Fruit fly (Drosophila melanogaster): Measurements from ENCODE around the gene CG43091.
A peak's percentile ranks its signal among the peaks of the same experiment; 100 is the strongest.

CG43091 gene

dm6 chr3R:22740930-22741329 is 27.6 kb downstream of the CG43091 start, which contains the start of the genes Dcr-1 and CG6985 (continued):
- TF ChIP-seq MESR4 (GFP tag; optimal IDR thresholded peaks at IDR 0.05) (peak; percentile 53), pzg (GFP tag; optimal IDR thresholded peaks at IDR 0.05) (peak; percentile 42), Dp (GFP tag; optimal IDR thresholded peaks at IDR 0.05) (peak; percentile 64), HmgZ (tag; optimal IDR thresholded peaks at IDR 0.05) (peak; percentile 11)

DNA sequence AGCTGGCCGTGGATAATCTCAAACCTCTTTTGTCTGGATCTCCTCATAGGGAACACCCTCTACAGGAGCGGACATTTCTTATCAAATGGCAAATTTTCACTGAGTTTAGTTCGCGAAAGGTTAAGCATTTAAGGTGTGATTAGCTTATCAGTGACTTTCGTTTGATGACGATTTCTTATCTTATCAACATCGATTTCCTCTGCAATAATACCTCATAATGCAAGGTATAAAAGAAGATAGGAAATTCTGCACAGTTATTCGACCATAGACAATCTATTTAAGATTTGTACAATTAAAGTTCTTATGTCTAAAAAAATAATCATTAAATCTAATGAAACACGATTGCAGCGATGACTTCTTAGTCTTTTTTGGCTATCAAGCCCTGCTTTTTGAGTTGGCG is 34.8 kb downstream of the CG43091 start, which contains the start of gene Takl2:
Gene Takl2, minus strand, starts transcription at position 101 of the 400 bp plus-strand sequence.
- TF ChIP-seq CG10431 (GFP tag; optimal IDR thresholded peaks at IDR 0.05) (no peak), CG10321 (GFP tag; IDR thresholded peaks at IDR 0.05) (no peak), chif (GFP tag; optimal IDR thresholded peaks at IDR 0.05) (no peak), zen (tag; optimal IDR thresholded peaks at IDR 0.05) (no peak), gcm2 (GFP tag; optimal IDR thresholded peaks at IDR 0.05) (no peak), HmgD (GFP tag; optimal IDR thresholded peaks at IDR 0.05) (no peak), Rfx (GFP tag; IDR thresholded peaks at IDR 0.05) (no peak), dimm (GFP tag; IDR thresholded peaks at IDR 0.05) (no peak), salm (tag; optimal IDR thresholded peaks at IDR 0.05) (no peak), da (GFP tag; optimal IDR thresholded peaks at IDR 0.05) (no peak), Gug (GFP tag; IDR thresholded peaks at IDR 0.05) (no peak), ara (GFP tag; IDR thresholded peaks at IDR 0.05) (no peak), tio (GFP tag; optimal IDR thresholded peaks at IDR 0.05) (no peak)

- 0 out of 2 replicates have a peak, but pooled peaks have one; percentile 17 for TF ChIP-seq tna (GFP tag; IDR thresholded peaks at IDR 0.05; ENCODE audit: partially characterized antibody)
- TF ChIP-seq Trl (optimal IDR thresholded peaks at IDR 0.05), result peak; percentile 58 to 66
- TF ChIP-seq Trl (GFP tag; optimal IDR thresholded peaks at IDR 0.05), result no peak
- no peak for TF ChIP-seq CG2889 (GFP tag; IDR thresholded peaks at IDR 0.05)
- TF ChIP-seq cg (GFP tag; optimal IDR thresholded peaks at IDR 0.05), result peak; percentile 53
These were observed 35.5 kb downstream of the CG43091 start for dm6 chr3R:22732995-22733394.

DNA sequence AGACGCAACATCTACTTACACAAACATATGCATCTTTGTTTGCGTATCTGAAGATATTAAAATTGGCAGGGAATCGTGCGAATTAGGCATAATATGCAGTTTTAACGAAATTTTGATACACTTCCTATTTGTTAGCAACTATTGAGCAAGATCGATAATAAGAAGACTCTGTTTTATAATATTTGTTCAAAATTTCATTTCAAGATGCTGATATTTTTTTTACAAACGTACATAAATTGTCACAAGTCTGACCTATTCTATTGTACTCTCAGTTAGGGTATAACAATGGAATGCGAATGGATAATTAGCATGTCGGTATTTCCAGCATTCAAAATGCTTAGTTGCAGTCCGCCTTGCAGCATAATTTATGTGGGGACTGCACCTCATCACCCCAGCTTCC is 40.7 kb downstream of the CG43091 start:
- TF ChIP-seq dysf (GFP tag; IDR thresholded peaks at IDR 0.05) (peak; percentile 46; the same call in 1 of the 3 replicates), CG1529 (GFP tag; optimal IDR thresholded peaks at IDR 0.05) (no peak), yki (optimal IDR thresholded peaks at IDR 0.05) (no peak), fd3F (GFP tag; optimal IDR thresholded peaks at IDR 0.05) (no peak), btn (GFP tag; optimal IDR thresholded peaks at IDR 0.05) (no peak), CG10267 (tag; optimal IDR thresholded peaks at IDR 0.05) (no peak), HLH54F (GFP tag; optimal IDR thresholded peaks at IDR 0.05) (no peak), D19A (tag; optimal IDR thresholded peaks at IDR 0.05) (peak; percentile 86), CG9797 (GFP tag; optimal IDR thresholded peaks at IDR 0.05) (no peak), zen2 (GFP tag; IDR thresholded peaks at IDR 0.05; ENCODE audit: partially characterized antibody) (no peak), schlank (tag; optimal IDR thresholded peaks at IDR 0.05) (no peak), kay (GFP tag; optimal IDR thresholded peaks at IDR 0.05) (no peak), CG13624 (GFP tag; optimal IDR thresholded peaks at IDR 0.05) (peak; percentile 2), CG32772 (GFP tag; IDR thresholded peaks at IDR 0.05) (0 out of 2 replicates have a peak, but pooled peaks have one; percentile 7), sob (GFP tag; IDR thresholded peaks at IDR 0.05) (0 out of 2 replicates have a peak, but pooled peaks have one; percentile 22), ara (GFP tag; IDR thresholded peaks at IDR 0.05) (peak; percentile 41; the same call in 1 of the 2 replicates), CG14965 (GFP tag; optimal IDR thresholded peaks at IDR 0.05; ENCODE audit: borderline replicate concordance) (no peak), CG6654 (GFP tag; optimal IDR thresholded peaks at IDR 0.05) (no peak), chinmo (GFP tag; IDR thresholded peaks at IDR 0.05; ENCODE audit: partially characterized antibody) (no peak), CG12299 (tag; optimal IDR thresholded peaks at IDR 0.05) (no peak), Pdp1 (GFP tag; optimal IDR thresholded peaks at IDR 0.05) (peak in 1 of 2 experiments; percentile 9), CG18764 (GFP tag; optimal IDR thresholded peaks at IDR 0.05) (no peak), stc (GFP tag; IDR thresholded peaks at IDR 0.05) (peak; percentile 66), CG30403 (GFP tag; optimal IDR thresholded peaks at IDR 0.05) (peak; percentile 14), slbo (GFP tag; IDR thresholded peaks at IDR 0.05) (0 out of 2 replicates have a peak, but pooled peaks have one; percentile 11), CG10209 (GFP tag; optimal IDR thresholded peaks at IDR 0.05) (no peak), Oli (tag; optimal IDR thresholded peaks at IDR 0.05) (peak; percentile 7)

Measured in whole organism, embryonic.